Worm (Caenorhabditis elegans) whole organism, L4 larva: ENCODE results near the gene R10E11.6.

Source experiments
- F49E8.2 ChIP-seq: sonication (generic microtip); optimal IDR thresholded peaks from 2 replicates; lab custom pipeline; 2016; ENCODE audit warnings: missing compliant biosample characterization, mild to moderate bottlenecking, missing genetic modification characterization, borderline replicate concordance
- gei-8 ChIP-seq: fragments of 200-800 bp; sonication (Bioruptor generic); optimal IDR thresholded peaks from 2 replicates; lab custom pipeline; 2018; ENCODE audit warnings: mild to moderate bottlenecking, missing genetic modification characterization, missing compliant biosample characterization
- lir-3 ChIP-seq: sonication (generic microtip); optimal IDR thresholded peaks from 2 replicates; lab custom pipeline; 2016; ENCODE audit warnings: mild to moderate bottlenecking, missing genetic modification characterization, missing compliant biosample characterization
- nhr-28 ChIP-seq: fragments of 150-350 bp; optimal IDR thresholded peaks from 2 replicates; lab custom pipeline; 2014; ENCODE audit warnings: missing biosample characterization, missing genetic modification characterization
- snpc-4 ChIP-seq: fragments of 150-350 bp; optimal IDR thresholded peaks from 2 replicates; lab custom pipeline; 2014; ENCODE audit warnings: missing biosample characterization, missing genetic modification characterization
- spr-3 ChIP-seq: fragments of 200-800 bp; sonication (Bioruptor generic); optimal IDR thresholded peaks from 2 replicates; lab custom pipeline; 2018; ENCODE audit warnings: mild to moderate bottlenecking, missing genetic modification characterization, missing compliant biosample characterization

The R10E11.6 gene

ce11 chrIII:9834888-9835287 is 52.1 kb downstream of the R10E11.6 start, which contains the start of gene K11H3.8:
Gene K11H3.8 (plus strand): TSS chrIII:9835188.
- TF ChIP-seq F49E8.2 (tag; lab: Kevin White, UChicago) (no peak), spr-3 (GFP tag; lab: Kevin White, UChicago) (no peak), lir-3 (tag; lab: Kevin White, UChicago) (no peak), gei-8 (GFP tag; lab: Kevin White, UChicago) (no peak), nhr-28 (tag; lab: Kevin White, UChicago) (no peak), snpc-4 (no peak)
- TF ChIP-seq, all 104 proteins: peak for 0
